Worm (Caenorhabditis elegans): ENCODE measurements around the gene sru-23.

- no peak for TF ChIP-seq F16B12.6 (tag; optimal IDR thresholded peaks at IDR 0.05)
- TF ChIP-seq nhr-28 (tag; optimal IDR thresholded peaks at IDR 0.05), result no peak
These were observed 21.5 kb downstream of the sru-23 start, which contains the start of gene srw-59 for ce11 chrV:15950903-15951302.

Measured in whole organism, L1 larva.